Fruit fly (Drosophila melanogaster): ENCODE results near the gene CG31676.

Gene CG31676

DNA sequence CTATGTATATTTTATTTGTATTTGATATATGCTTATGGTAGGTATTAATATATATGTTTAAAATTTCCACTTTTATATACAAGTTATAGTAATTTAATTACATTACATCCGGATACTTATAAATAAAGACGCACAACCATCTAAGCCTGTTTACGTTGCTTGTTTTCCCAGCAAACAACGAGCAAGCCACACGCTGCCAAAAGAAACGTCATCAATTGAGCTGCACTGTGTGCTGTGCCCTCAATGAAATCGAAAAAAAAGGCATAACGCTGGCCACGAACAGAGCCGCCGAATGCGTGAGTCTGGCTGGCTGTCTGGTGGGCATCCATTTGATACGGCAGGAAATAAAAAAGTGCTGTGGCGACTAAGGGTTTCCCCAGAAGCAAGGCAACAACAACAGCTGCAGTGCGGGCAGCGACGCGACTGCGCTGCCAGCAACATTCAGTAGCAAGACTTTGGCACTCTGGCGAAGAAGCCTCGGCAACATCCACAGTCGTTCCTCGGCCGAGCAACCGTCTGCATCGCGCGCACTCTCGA lies 11.6 kb downstream of the CG31676 start, which contains the start of gene twit:
Gene twit, plus strand, starts transcription at position 487 of the 537 bp plus-strand sequence.
- TF ChIP-seq CG12659 (GFP tag; optimal IDR thresholded peaks at IDR 0.05) (no peak), CG11093 (GFP tag; IDR thresholded peaks at IDR 0.05) (no peak), CG12104 (GFP tag; optimal IDR thresholded peaks at IDR 0.05) (no peak), CG4617 (GFP tag; optimal IDR thresholded peaks at IDR 0.05; ENCODE audit: borderline replicate concordance) (no peak), toy (GFP tag; IDR thresholded peaks at IDR 0.05) (no peak), ind (GFP tag; optimal IDR thresholded peaks at IDR 0.05) (no peak), CG14014 (GFP tag; IDR thresholded peaks at IDR 0.05) (no peak), sima (GFP tag; optimal IDR thresholded peaks at IDR 0.05) (no peak), CG18619 (GFP tag; optimal IDR thresholded peaks at IDR 0.05) (no peak), CG9932 (GFP tag; IDR thresholded peaks at IDR 0.05) (peak; percentile 29; the same call in 1 of the 2 replicates), Hr51 (GFP tag; optimal IDR thresholded peaks at IDR 0.05) (no peak), ash1 (GFP tag; optimal IDR thresholded peaks at IDR 0.05) (no peak), Dek (tag; optimal IDR thresholded peaks at IDR 0.05) (no peak), Med (GFP tag) (peak; percentile 44), CG8089 (GFP tag; optimal IDR thresholded peaks at IDR 0.05) (no peak), ase (GFP tag; IDR thresholded peaks at IDR 0.05) (no peak), vfl (GFP tag; optimal IDR thresholded peaks at IDR 0.05) (no peak), Trl (optimal IDR thresholded peaks at IDR 0.05) (no peak), Trl (GFP tag; optimal IDR thresholded peaks at IDR 0.05) (no peak), Fer1 (GFP tag; optimal IDR thresholded peaks at IDR 0.05) (no peak), PHDP (tag; optimal IDR thresholded peaks at IDR 0.05) (no peak), Lhr (GFP tag; optimal IDR thresholded peaks at IDR 0.05) (no peak), CG16815 (GFP tag; optimal IDR thresholded peaks at IDR 0.05) (no peak), bowl (GFP tag; IDR thresholded peaks at IDR 0.05) (no peak), CG3407 (GFP tag; optimal IDR thresholded peaks at IDR 0.05) (peak; percentile 41), BtbVII (GFP tag; optimal IDR thresholded peaks at IDR 0.05) (no peak), CG15073 (GFP tag; optimal IDR thresholded peaks at IDR 0.05) (no peak), caup (GFP tag; optimal IDR thresholded peaks at IDR 0.05; ENCODE audit: severe bottlenecking) (no peak), CG12942 (GFP tag; optimal IDR thresholded peaks at IDR 0.05) (no peak), CG17359 (tag; optimal IDR thresholded peaks at IDR 0.05) (peak; percentile 14), grau (tag; optimal IDR thresholded peaks at IDR 0.05) (no peak), Myb (GFP tag; optimal IDR thresholded peaks at IDR 0.05) (no peak), stc (GFP tag; IDR thresholded peaks at IDR 0.05) (no peak), HLH4C (GFP tag; IDR thresholded peaks at IDR 0.05; ENCODE audit: partially characterized antibody) (no peak), HLHmδ (GFP tag; optimal IDR thresholded peaks at IDR 0.05) (no peak), CG30431 (GFP tag; optimal IDR thresholded peaks at IDR 0.05) (no peak), CG12236 (GFP tag; optimal IDR thresholded peaks at IDR 0.05) (no peak), tio (GFP tag; optimal IDR thresholded peaks at IDR 0.05) (no peak), mld (GFP tag; IDR thresholded peaks at IDR 0.05; ENCODE audit: partially characterized antibody) (no peak), emc (GFP tag; optimal IDR thresholded peaks at IDR 0.05) (no peak), gcm (GFP tag; optimal IDR thresholded peaks at IDR 0.05) (peak; percentile 12), ato (GFP tag; IDR thresholded peaks at IDR 0.05; ENCODE audit: partially characterized antibody) (no peak), CG4707 (GFP tag; optimal IDR thresholded peaks at IDR 0.05) (peak; percentile 17), crp (GFP tag; optimal IDR thresholded peaks at IDR 0.05) (no peak), tin (GFP tag; optimal IDR thresholded peaks at IDR 0.05) (no peak), CG18764 (GFP tag; optimal IDR thresholded peaks at IDR 0.05) (no peak), CG1647 (GFP tag; optimal IDR thresholded peaks at IDR 0.05) (no peak), ATbp (GFP tag; optimal IDR thresholded peaks at IDR 0.05) (peak; percentile 77), so (GFP tag; IDR thresholded peaks at IDR 0.05) (no peak), Atf6 (GFP tag; IDR thresholded peaks at IDR 0.05) (no peak), bcd (GFP tag; optimal IDR thresholded peaks at IDR 0.05) (no peak)

All from whole organism, embryonic.